Worm (Caenorhabditis elegans) whole organism, L4/young adult: Measurements from ENCODE around the gene Y57G11C.1130.
A peak's percentile ranks its signal among the peaks of the same experiment; 100 is the strongest.
"Not testable (repeated sequence)": the region's sequence is repeated elsewhere in the genome, so short reads cannot be mapped to it uniquely, and the experiment has no call there.

Source experiments
- W03F9.2 ChIP-seq: fragments of 150-350 bp; optimal IDR thresholded peaks from 2 replicates; lab custom pipeline; 2014; ENCODE audit warnings: missing biosample characterization, missing genetic modification characterization
- dao-5 ChIP-seq: sonication (generic microtip); optimal IDR thresholded peaks from 2 replicates; lab custom pipeline; 2016; ENCODE audit warnings: missing genotype, missing genetic modification characterization, moderate library complexity, missing compliant biosample characterization
- him-1 ChIP-seq: sonication (generic microtip); optimal IDR thresholded peaks from 2 replicates; lab custom pipeline; 2016; ENCODE audit warnings: missing genotype, missing genetic modification reagents, missing genetic modification characterization, missing compliant biosample characterization

Gene Y57G11C.1130

DNA sequence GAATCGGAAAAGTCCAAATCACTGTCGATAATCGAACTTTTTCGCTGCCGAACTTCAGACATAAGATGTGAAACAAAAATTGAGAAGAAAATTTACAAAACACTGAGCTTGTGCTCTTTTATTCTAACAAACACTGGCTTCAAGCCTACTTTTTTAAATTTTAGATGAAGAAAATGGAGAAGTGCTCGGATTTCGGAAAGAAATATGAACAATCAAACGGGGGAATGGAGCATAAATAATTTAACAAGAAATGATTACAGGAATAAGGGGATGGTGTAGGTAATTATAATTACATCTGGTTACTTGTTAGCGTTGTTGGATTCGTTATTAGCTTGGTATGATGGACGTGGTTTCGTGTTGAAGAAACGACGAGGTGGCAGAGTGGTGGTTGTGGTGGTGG lies 11.0 kb upstream of the Y57G11C.1130 start, which contains the start of gene degl-1:
degl-1 (minus strand) TSS at position 101 of the 400 bp plus-strand sequence.
- TF ChIP-seq W03F9.2 (tag; lab: Kevin White, UChicago) (no peak), dao-5 (tag; lab: Kevin White, UChicago) (no peak), him-1 (no peak)

DNA sequence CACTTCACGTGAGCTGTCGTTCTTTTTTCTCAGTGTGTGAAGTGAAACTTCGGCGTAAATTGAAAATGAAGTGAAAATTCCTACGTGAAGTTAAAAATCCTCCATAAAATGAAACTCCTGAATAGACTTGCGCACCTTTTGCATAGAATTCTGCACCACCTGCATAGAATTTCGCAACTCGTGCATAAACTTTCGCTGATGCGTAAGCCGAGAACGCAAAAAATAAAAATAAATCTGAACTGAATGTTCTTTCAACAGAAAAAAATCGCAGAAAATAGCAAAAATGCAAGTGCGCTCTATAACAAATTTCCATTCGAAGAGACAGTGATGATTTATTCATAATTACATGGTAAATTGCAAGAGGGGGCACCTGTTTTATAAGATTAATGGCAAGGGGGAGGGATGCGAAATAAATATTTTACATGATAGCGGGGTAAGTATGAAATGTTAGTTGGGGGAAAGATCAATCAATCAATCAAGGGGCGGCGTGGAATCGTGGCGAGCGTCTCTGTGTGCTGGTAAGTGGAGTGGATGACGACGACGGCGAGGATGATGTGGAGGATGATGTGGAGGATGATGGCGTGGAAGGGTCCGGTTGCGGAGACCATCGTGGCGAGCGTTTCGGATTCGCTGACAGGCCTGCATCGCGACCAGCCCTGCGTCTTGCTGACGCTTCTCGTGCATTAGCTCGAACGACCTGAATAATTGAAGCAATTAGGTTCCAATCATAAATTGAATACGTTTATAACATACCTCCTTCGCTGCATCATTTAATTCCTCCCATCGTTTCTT lies 8.8 kb upstream of the Y57G11C.1130 start, which contains the start of gene Y57G11C.36:
Y57G11C.36 (minus strand) TSS at position 502 of the 792 bp plus-strand sequence.
- no peak for TF ChIP-seq dao-5 (tag; lab: Kevin White, UChicago)

DNA sequence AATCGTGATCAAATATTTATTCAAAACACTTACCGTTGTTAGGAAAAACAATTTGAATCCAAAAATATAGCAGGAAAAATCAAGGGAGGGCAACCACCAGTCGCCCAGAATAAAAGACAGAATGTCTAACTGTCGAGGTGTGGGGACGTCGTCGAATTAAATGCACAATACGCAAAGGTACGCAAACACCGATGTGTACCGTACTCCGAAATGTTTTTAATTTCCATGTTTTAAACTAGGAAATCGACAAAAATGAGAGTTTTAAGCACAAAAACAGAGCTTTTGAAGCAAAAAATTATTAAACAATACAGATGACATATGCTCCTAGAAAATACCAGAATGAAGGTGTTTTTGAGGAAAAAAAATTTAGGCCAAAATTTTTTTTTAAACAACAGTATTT lies 7.9 kb upstream of the Y57G11C.1130 start, which contains the start of gene Y57G11C.51:
Y57G11C.51 (minus strand) TSS at position 101 of the 400 bp plus-strand sequence.
- TF ChIP-seq dao-5 (tag; lab: Kevin White, UChicago); him-1; W03F9.2 (tag; lab: Kevin White, UChicago): not testable (repeated sequence)

DNA sequence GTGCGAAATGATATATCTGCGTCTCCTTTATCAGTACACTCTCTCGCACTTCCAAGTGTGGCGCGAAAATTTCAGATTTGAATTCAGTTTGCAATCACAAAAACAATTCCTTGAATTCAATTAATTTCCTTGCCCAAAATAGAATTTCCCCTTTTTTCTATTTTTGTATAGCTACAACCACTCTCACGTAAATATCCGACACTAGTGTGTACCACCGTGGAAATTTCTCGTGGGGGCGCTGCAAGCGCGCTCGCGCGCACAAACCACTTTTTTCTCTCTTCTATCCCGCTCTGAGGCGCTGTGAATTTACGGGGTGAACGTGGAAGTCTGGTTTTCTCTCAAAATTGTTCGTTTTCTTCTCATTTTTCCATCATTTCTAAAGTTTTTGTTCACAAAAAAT lies 774 bp upstream of the Y57G11C.1130 start, which contains the start of gene Y57G11C.8:
Y57G11C.8 (plus strand) TSS at position 301 of the 400 bp plus-strand sequence.
- TF ChIP-seq dao-5 (tag; lab: Kevin White, UChicago) (no peak), W03F9.2 (tag; lab: Kevin White, UChicago) (no peak), him-1 (no peak)

ce11 chrIV:14784481-14784880 lies 2.2 kb downstream of the Y57G11C.1130 start, which contains the start of gene nlp-56:
Gene nlp-56, minus strand, starts transcription at chrIV:14784737.
- TF ChIP-seq him-1 = no peak
- TF ChIP-seq dao-5 (tag; lab: Kevin White, UChicago) = no peak
- no peak for TF ChIP-seq W03F9.2 (tag; lab: Kevin White, UChicago)

- no peak for TF ChIP-seq dao-5 (tag; lab: Kevin White, UChicago)
- no peak for TF ChIP-seq W03F9.2 (tag; lab: Kevin White, UChicago)
- peak; percentile 44 for TF ChIP-seq him-1
Observed at ce11 chrIV:14786374-14787136, 4.2 kb downstream of the Y57G11C.1130 start, which contains the start of gene melo-1. Gene melo-1, plus strand, starts transcription at chrIV:14787031.

DNA sequence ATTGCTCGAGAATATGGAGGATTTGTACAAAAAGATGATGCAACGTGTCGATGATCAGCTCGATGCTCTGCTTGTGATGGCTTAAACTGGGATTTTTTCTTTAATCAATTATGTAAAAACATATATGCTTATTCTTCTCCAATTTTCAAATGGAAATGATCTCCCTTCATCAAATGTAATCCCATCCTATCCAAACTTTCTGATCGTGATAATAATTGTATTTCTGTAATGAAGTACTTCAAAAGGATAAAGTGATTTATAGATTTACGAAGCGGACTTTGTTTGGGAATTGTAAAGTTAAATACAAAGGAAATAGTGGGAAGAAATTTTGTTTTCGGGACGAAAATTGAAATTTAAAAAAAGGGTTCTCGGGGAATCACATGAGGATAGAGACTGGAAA lies 8.3 kb downstream of the Y57G11C.1130 start:
- TF ChIP-seq dao-5 (tag; lab: Kevin White, UChicago) (no peak), W03F9.2 (tag; lab: Kevin White, UChicago) (no peak), him-1 (no peak)

DNA sequence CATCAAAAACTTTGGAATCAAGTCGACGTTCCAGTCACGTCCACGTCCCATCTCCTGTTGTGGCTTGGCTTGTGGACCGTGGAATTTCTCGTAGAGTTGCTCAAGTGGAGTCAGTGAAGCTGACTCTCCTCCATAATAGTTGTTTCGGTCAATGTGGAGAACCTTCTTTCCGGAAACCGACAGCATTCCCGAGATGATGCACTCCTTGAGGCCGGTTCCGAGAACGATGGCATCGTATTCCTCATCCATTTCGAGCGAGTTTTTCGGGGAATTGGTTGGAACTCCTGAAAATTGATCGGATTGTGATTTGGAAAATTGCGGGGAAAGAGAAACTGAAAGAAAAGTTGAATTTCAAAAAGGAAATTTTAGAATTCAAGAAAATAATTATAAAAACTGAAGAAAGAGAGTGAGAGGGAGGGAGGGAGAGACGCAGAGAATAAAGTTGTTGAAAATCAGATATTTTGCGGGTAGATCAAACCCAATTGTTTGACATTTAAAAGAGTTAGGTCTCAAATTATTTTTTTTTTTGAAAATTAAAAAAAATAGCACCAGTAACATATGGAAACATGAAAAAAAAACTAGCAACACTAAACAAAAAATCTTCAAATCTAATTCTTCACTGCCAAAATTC lies 10.4 kb downstream of the Y57G11C.1130 start, which contains the start of gene gdi-1:
gdi-1 (minus strand) TSS at position 286 of the 631 bp plus-strand sequence.
- TF ChIP-seq him-1 = no peak
- TF ChIP-seq dao-5 (tag; lab: Kevin White, UChicago) = no peak
- TF ChIP-seq W03F9.2 (tag; lab: Kevin White, UChicago) = no peak

- TF ChIP-seq W03F9.2 (tag; lab: Kevin White, UChicago) = no peak
- TF ChIP-seq him-1 = peak; percentile 26
Observed at ce11 chrIV:14793900-14794624, 11.8 kb downstream of the Y57G11C.1130 start.

DNA sequence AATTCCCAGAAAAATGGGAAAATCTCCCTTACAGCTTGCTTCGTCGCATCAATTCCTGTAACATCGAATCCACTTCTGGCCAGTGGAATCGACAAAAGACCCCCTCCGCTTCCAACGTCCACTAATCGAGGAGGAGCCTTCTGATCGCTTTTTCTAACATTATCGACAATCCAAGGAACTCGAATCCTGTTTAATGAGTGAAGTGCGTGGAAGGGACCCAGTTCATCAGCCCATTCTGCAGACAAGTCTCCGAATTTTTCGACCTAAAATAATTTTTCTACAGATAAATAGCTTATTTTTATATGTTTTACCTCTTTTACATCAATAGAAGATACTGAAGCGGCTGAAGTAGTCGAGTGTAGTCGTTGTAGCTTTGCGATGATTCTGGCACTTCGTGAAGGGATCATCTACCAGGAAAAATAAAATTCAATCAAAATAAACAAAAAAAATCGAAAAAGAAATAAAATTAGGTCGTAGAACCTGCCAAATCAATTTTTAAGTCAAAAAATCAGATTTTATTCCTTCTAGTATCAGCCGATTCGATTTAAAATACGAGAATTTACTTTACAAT lies 13.7 kb downstream of the Y57G11C.1130 start, which contains the start of gene coq-3:
coq-3 (minus strand) TSS at position 407 of the 571 bp plus-strand sequence.
- TF ChIP-seq dao-5 (tag; lab: Kevin White, UChicago) = no peak
- TF ChIP-seq him-1 = no peak

ce11 chrIV:14797354-14797753 lies 15.0 kb downstream of the Y57G11C.1130 start, which contains the start of the genes Y57G11C.1147 and nuo-3:
Gene Y57G11C.1147, minus strand, starts transcription at chrIV:14797514.
Gene nuo-3, minus strand, starts transcription at chrIV:14797544.
- TF ChIP-seq dao-5 (tag; lab: Kevin White, UChicago) = no peak
- TF ChIP-seq him-1 = no peak
- TF ChIP-seq W03F9.2 (tag; lab: Kevin White, UChicago) = no peak

DNA sequence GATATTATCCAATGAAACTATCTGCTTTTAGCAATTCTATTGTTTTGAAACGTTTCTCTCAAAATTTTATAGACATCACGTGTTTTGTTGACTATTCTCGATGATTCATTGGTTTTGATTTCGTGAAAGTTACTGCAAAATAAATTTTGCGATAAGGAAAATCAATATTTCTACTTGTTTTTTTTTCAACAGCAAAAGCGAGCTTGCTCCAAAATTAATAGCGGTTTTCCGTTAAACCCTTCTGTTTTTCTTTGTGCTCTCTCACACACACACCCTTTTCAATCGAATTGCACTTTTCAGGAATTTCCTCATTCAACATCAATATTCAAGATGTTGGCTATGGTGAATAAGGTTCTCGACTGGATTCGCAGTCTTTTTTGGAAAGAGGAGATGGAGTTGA lies 15.5 kb downstream of the Y57G11C.1130 start, which contains the start of gene arl-8:
arl-8 (plus strand) TSS at position 301 of the 400 bp plus-strand sequence.
- no peak for TF ChIP-seq dao-5 (tag; lab: Kevin White, UChicago)
- TF ChIP-seq W03F9.2 (tag; lab: Kevin White, UChicago) = no peak
- no peak for TF ChIP-seq him-1
